Fruit fly (Drosophila melanogaster) whole organism, adult: ENCODE data around the gene bin.

Source experiments
- CG11617 ChIP-seq: fragments of 200-800 bp; sonication (Bioruptor generic); optimal IDR thresholded peaks from 2 replicates; lab custom pipeline; 2017; ENCODE audit warnings: mild to moderate bottlenecking, missing biosample characterization, missing genetic modification reagents, missing genetic modification characterization
- CG12768 ChIP-seq: fragments of 200-800 bp; sonication (Bioruptor generic); optimal IDR thresholded peaks from 2 replicates; lab custom pipeline; 2017; ENCODE audit warnings: missing biosample characterization, missing genetic modification characterization, mild to moderate bottlenecking, moderate library complexity, missing genetic modification reagents
- CG14711 ChIP-seq: fragments of 200-800 bp; sonication (Bioruptor generic); optimal IDR thresholded peaks from 2 replicates; lab custom pipeline; 2018; ENCODE audit warnings: missing biosample characterization, mild to moderate bottlenecking, missing genetic modification characterization, moderate library complexity
- CG1620 ChIP-seq: fragments of 200-800 bp; sonication (Bioruptor generic); optimal IDR thresholded peaks from 2 replicates; lab custom pipeline; 2016; ENCODE audit warnings: missing biosample characterization, missing genetic modification characterization
- CG33017 ChIP-seq: fragments of 200-800 bp; sonication (Bioruptor generic); optimal IDR thresholded peaks from 2 replicates; lab custom pipeline; 2018; ENCODE audit warnings: missing biosample characterization, mild to moderate bottlenecking, missing genetic modification characterization, moderate library complexity
- CG5204 ChIP-seq: fragments of 200-800 bp; sonication (Bioruptor generic); optimal IDR thresholded peaks from 2 replicates; lab custom pipeline; 2016; ENCODE audit warnings: missing biosample characterization, missing genetic modification characterization
- CG7045 ChIP-seq: fragments of 200-800 bp; sonication (Bioruptor generic); optimal IDR thresholded peaks from 2 replicates; lab custom pipeline; 2017; ENCODE audit warnings: missing biosample characterization, mild to moderate bottlenecking, missing genetic modification characterization
- CG7101 ChIP-seq: fragments of 200-800 bp; sonication (Bioruptor generic); optimal IDR thresholded peaks from 2 replicates; lab custom pipeline; 2018; ENCODE audit warnings: missing biosample characterization, mild to moderate bottlenecking, missing genetic modification characterization, moderate library complexity
- Clk ChIP-seq: fragments of 200-800 bp; sonication (Bioruptor generic); optimal IDR thresholded peaks from 2 replicates; lab custom pipeline; 2017; ENCODE audit warnings: missing biosample characterization, missing genetic modification characterization
- Crg-1 ChIP-seq: fragments of 200-800 bp; sonication (Bioruptor generic); optimal IDR thresholded peaks from 2 replicates; lab custom pipeline; 2016; ENCODE audit warnings: missing biosample characterization, missing genetic modification characterization
- Hr96 ChIP-seq: fragments of 200-800 bp; sonication (Bioruptor generic); optimal IDR thresholded peaks from 2 replicates; lab custom pipeline; 2016; ENCODE audit warnings: missing biosample characterization, missing genetic modification characterization
- Mnt ChIP-seq: fragments of 200-800 bp; sonication (Bioruptor generic); optimal IDR thresholded peaks from 2 replicates; lab custom pipeline; 2016; ENCODE audit warnings: missing biosample characterization, mild to moderate bottlenecking, missing genetic modification characterization
- bab1 ChIP-seq: fragments of 200-800 bp; sonication (Bioruptor generic); optimal IDR thresholded peaks from 3 replicates; lab custom pipeline; 2019; ENCODE audit warnings: missing biosample characterization, mild to moderate bottlenecking, missing genetic modification characterization, moderate library complexity
- cic ChIP-seq: fragments of 200-800 bp; sonication (Bioruptor generic); optimal IDR thresholded peaks from 2 replicates; lab custom pipeline; 2017; ENCODE audit warnings: missing biosample characterization, mild to moderate bottlenecking, missing genetic modification characterization, moderate library complexity
- cnc ChIP-seq, 2 experiments: fragments of >200 bp; optimal IDR thresholded peaks; 2 replicates each; lab custom pipeline; 2017
- kay ChIP-seq: fragments of 200-800 bp; sonication (Bioruptor generic); peaks from one replicate; lab custom pipeline; 2016; ENCODE audit warnings: missing biosample characterization, missing genetic modification characterization, borderline replicate concordance
- ovo ChIP-seq: fragments of 200-800 bp; sonication (Bioruptor generic); optimal IDR thresholded peaks from 2 replicates; lab custom pipeline; 2016; ENCODE audit warnings: missing biosample characterization, missing genetic modification characterization
- pad ChIP-seq: fragments of 200-800 bp; sonication (Bioruptor generic); optimal IDR thresholded peaks from 3 replicates; lab custom pipeline; 2017; ENCODE audit warnings: missing biosample characterization, missing genetic modification characterization, mild to moderate bottlenecking, moderate library complexity, missing genetic modification reagents
- tj ChIP-seq: fragments of 200-800 bp; sonication (Bioruptor generic); optimal IDR thresholded peaks from 3 replicates; lab custom pipeline; 2017; ENCODE audit warnings: missing biosample characterization, mild to moderate bottlenecking, missing genetic modification characterization, moderate library complexity
- toe ChIP-seq: fragments of 200-800 bp; sonication (Bioruptor generic); optimal IDR thresholded peaks from 2 replicates; lab custom pipeline; 2016; ENCODE audit warnings: missing biosample characterization, missing genetic modification characterization

Gene bin

DNA sequence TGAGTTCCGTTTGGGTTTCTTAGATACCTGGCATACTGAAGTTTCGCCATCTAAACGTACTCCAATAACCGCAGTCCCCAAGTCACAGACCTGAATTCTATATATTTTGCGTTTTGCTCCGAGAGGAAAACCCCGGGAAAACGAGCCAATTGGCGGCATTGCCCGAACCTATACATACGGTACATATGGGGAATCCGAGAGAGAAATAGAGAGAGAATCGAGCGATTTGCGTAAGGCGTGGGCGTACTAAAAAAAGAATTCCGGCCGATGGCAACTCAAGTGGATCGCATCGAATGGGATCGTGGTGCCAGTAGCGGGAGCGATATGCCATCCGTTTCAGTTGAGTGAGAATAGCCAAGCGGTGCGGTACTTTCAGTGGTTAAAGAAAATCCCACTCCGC, at the start of gene bin:
TSS of gene bin (plus strand) at position 335 of the 400 bp plus-strand sequence.
- TF ChIP-seq tj (GFP tag; lab: Kevin White, UChicago) = no peak
- no peak for TF ChIP-seq bab1 (GFP tag; lab: Kevin White, UChicago)
- TF ChIP-seq CG5204 (GFP tag; lab: Kevin White, UChicago) = no peak
- TF ChIP-seq Mnt = no peak
- no peak for TF ChIP-seq cic (GFP tag; lab: Kevin White, UChicago)
- no peak for TF ChIP-seq ovo (GFP tag; lab: Kevin White, UChicago)
- no peak for TF ChIP-seq cnc (optimal IDR thresholded peaks at IDR 0.05; lab: Kevin White, UChicago)
- no peak for TF ChIP-seq Clk (GFP tag; lab: Kevin White, UChicago)
- no peak for TF ChIP-seq CG1620 (GFP tag; lab: Kevin White, UChicago)
- TF ChIP-seq Hr96 = no peak
- no peak for TF ChIP-seq CG7045 (GFP tag; lab: Kevin White, UChicago)
- TF ChIP-seq CG7101 (tag; lab: Kevin White, UChicago) = no peak
- TF ChIP-seq toe (GFP tag; lab: Kevin White, UChicago) = no peak
- no peak for TF ChIP-seq pad (GFP tag; lab: Kevin White, UChicago)
- TF ChIP-seq CG14711 (tag; lab: Kevin White, UChicago) = no peak

DNA sequence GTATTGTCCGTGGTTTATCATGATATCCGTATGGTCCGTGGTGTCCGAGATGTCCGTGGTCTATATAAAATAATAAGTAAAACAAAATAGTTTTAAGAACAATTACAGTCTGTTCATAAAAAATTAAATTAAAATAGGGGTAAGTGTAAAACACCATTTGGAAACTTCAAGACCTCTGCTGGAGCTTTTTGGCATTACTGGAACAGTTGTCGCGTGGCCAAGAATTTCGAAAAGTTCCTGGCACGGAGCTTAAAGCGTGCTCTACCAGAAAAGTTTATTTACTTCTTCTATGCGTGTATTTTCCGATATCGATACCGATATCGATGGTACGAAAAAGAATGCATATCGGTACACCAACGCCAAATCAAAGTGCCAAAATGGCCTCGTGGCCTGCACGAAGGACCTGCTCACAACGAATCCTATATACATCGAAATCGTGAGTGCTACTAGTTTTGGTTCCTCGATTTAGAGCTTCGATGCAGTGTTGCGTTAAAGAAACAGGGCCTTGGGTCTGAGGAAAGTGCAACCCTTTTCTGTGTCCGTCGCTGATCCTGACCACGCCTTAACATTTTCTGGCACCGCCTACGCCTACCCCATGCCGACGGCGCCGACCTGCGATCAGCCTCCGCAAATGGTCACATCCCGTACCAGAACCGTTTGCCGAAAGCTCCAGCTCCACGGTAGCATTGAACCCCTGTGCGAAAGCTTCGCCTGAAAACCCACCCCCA, 48.2 kb upstream of the bin start:
- TF ChIP-seq CG7101 (tag; lab: Kevin White, UChicago) = no peak
- TF ChIP-seq Hr96 = peak; percentile 2

DNA sequence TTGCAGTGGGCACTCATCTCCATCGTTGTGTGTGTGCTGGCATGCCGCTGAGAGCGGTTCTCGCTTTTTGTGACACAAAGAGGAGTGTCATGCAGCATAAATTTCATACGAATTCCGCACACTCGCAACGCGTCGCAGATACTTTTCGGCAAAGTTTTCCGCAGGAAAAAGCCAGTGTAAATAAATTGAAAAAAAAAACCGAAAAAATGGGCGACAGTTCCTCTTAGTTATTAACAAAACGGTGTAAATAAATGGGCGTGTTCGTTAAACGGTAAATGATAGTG, 47.6 kb upstream of the bin start, which contains the start of gene tow:
TSS of gene tow (plus strand) at position 26 of the 284 bp plus-strand sequence.
- TF ChIP-seq Hr96 (no peak), ovo (GFP tag; lab: Kevin White, UChicago) (no peak), CG14711 (tag; lab: Kevin White, UChicago) (no peak), toe (GFP tag; lab: Kevin White, UChicago) (no peak), Crg-1 (GFP tag; lab: Kevin White, UChicago) (no peak), CG12768 (GFP tag; lab: Kevin White, UChicago) (no peak), CG33017 (tag; lab: Kevin White, UChicago) (no peak), cnc (optimal IDR thresholded peaks at IDR 0.05; lab: Kevin White, UChicago) (no peak), Clk (GFP tag; lab: Kevin White, UChicago) (no peak), kay (GFP tag; lab: Kevin White, UChicago) (no peak), cic (GFP tag; lab: Kevin White, UChicago) (no peak), CG7101 (tag; lab: Kevin White, UChicago) (no peak), tj (GFP tag; lab: Kevin White, UChicago) (no peak), CG7045 (GFP tag; lab: Kevin White, UChicago) (no peak), pad (GFP tag; lab: Kevin White, UChicago) (no peak), bab1 (GFP tag; lab: Kevin White, UChicago) (no peak), CG11617 (GFP tag; lab: Kevin White, UChicago) (no peak), CG1620 (GFP tag; lab: Kevin White, UChicago) (no peak), CG5204 (GFP tag; lab: Kevin White, UChicago) (no peak), Mnt (no peak)

DNA sequence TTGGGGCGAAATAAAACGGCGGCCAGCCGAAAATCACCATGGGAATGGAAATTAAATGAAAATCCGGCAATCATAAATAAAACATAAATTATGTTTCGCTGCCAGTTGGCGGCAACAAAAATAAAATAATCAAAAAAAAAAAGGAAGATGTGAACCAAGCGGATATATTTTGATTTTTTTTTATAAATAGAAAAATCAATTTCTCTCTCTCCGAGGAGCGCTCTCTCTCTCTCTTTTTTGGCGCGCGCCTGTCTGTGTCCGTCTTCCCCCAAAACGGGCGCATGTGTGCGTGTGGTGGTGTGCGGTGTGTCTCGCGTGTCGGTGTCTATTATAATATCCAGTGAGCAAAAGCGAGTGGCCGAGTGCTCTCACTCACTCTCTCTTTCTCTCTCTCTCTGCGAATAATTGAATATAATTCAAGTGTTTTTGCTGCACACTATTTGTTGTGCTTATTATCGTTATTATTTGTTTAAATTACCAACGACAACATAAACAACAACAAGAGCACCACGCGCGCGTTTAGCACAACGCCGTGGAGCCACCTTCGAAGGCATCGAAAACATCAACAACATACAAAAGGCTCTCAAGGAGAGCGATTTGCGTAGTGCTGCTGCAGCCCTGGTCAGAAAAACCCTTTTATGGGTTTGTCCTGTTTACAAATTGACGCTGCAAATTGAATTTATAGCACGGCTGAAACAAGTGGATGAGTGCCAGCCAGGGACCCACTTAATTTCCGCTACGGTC, 47.0 kb upstream of the bin start:
- TF ChIP-seq Clk (GFP tag; lab: Kevin White, UChicago) (no peak), pad (GFP tag; lab: Kevin White, UChicago) (no peak), ovo (GFP tag; lab: Kevin White, UChicago) (no peak), CG7045 (GFP tag; lab: Kevin White, UChicago) (no peak), cnc (optimal IDR thresholded peaks at IDR 0.05; lab: Kevin White, UChicago) (no peak), bab1 (GFP tag; lab: Kevin White, UChicago) (no peak), CG1620 (GFP tag; lab: Kevin White, UChicago) (no peak), CG11617 (GFP tag; lab: Kevin White, UChicago) (no peak)

DNA sequence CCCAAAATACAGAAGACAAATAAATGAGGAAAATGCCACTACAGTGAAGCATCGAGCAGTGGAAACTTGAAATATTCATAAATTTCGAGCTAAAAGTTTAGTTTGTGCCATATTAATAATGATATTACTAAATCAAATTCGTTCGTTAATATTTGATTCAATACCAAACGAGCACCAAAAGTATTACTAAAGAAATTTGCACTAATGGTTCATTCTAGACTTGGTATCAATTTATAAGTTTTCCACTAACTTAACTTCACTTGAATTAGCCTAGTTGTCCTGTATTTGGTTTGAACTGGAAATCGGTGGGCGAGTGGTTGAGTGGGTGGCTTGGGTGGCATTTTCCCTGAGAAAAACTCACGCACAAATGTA, 46.5 kb upstream of the bin start:
- TF ChIP-seq CG7101 (tag; lab: Kevin White, UChicago) (no peak), Hr96 (no peak), bab1 (GFP tag; lab: Kevin White, UChicago) (no peak), ovo (GFP tag; lab: Kevin White, UChicago) (no peak), cnc (optimal IDR thresholded peaks at IDR 0.05; lab: Kevin White, UChicago) (no peak), Clk (GFP tag; lab: Kevin White, UChicago) (no peak), pad (GFP tag; lab: Kevin White, UChicago) (no peak), CG7045 (GFP tag; lab: Kevin White, UChicago) (no peak), kay (GFP tag; lab: Kevin White, UChicago) (no peak), CG33017 (tag; lab: Kevin White, UChicago) (no peak), CG5204 (GFP tag; lab: Kevin White, UChicago) (no peak), tj (GFP tag; lab: Kevin White, UChicago) (no peak), CG11617 (GFP tag; lab: Kevin White, UChicago) (no peak), CG14711 (tag; lab: Kevin White, UChicago) (no peak), cic (GFP tag; lab: Kevin White, UChicago) (no peak), Mnt (no peak), toe (GFP tag; lab: Kevin White, UChicago) (no peak)
